Worm (Caenorhabditis elegans): ENCODE results near the gene B0303.11.

- TF ChIP-seq ama-1 (optimal IDR thresholded peaks at IDR 0.05), result no peak
- TF ChIP-seq tra-4 (tag; optimal IDR thresholded peaks at IDR 0.05), result no peak
- TF ChIP-seq scrt-1 (GFP tag; IDR thresholded peaks at IDR 0.05), result no peak
- no peak for TF ChIP-seq flt-1 (GFP tag; IDR thresholded peaks at IDR 0.05)
- TF ChIP-seq B0310.2 (tag; optimal IDR thresholded peaks at IDR 0.05), result no peak
- no peak for TF ChIP-seq F13C5.2 (tag; optimal IDR thresholded peaks at IDR 0.05)
- no peak for TF ChIP-seq hnd-1 (tag; optimal IDR thresholded peaks at IDR 0.05)
Observed at ce11 chrIII:8653875-8654386, 56.3 kb downstream of the B0303.11 start, which contains the start of gene F22B7.9.
